Fruit fly (Drosophila melanogaster): ENCODE data around the gene CG12379.

Gene CG12379

dm6 chrX:15733995-15734394, at the start of gene CG12379, which contains the start of gene MagR:
CG12379 (minus strand) TSS chrX:15733996.
MagR (plus strand) TSS chrX:15734270.
- TF ChIP-seq CG6808 (GFP tag; optimal IDR thresholded peaks at IDR 0.05) (no peak), svp (GFP tag) (peak; percentile 84), CG4318 (GFP tag; optimal IDR thresholded peaks at IDR 0.05) (no peak), topi (GFP tag; optimal IDR thresholded peaks at IDR 0.05) (peak; percentile 63), Hr39 (GFP tag; optimal IDR thresholded peaks at IDR 0.05) (peak; percentile 66), lz (GFP tag; optimal IDR thresholded peaks at IDR 0.05) (peak; percentile 70), CG8119 (GFP tag; IDR thresholded peaks at IDR 0.05) (0 out of 3 replicates have a peak, but pooled peaks have one; percentile 12), CG6276 (GFP tag; optimal IDR thresholded peaks at IDR 0.05) (no peak), cyc (GFP tag; optimal IDR thresholded peaks at IDR 0.05) (peak; percentile 64), spab (GFP tag; optimal IDR thresholded peaks at IDR 0.05) (no peak), CG34406 (GFP tag; optimal IDR thresholded peaks at IDR 0.05) (no peak), CG31627 (GFP tag; optimal IDR thresholded peaks at IDR 0.05) (peak; percentile 69), Hr38 (GFP tag; optimal IDR thresholded peaks at IDR 0.05) (no peak), acj6 (GFP tag; optimal IDR thresholded peaks at IDR 0.05) (no peak), Smox (GFP tag; optimal IDR thresholded peaks at IDR 0.05) (peak; percentile 36), CG8632 (GFP tag; optimal IDR thresholded peaks at IDR 0.05) (no peak), dsx (GFP tag; optimal IDR thresholded peaks at IDR 0.05; ENCODE audit: poor library complexity, severe bottlenecking) (no peak), CG6792 (GFP tag; optimal IDR thresholded peaks at IDR 0.05) (no peak), achi (GFP tag; optimal IDR thresholded peaks at IDR 0.05) (peak; percentile 50), CG32006 (GFP tag; optimal IDR thresholded peaks at IDR 0.05) (peak; percentile 29), Lpt (GFP tag; optimal IDR thresholded peaks at IDR 0.05) (no peak), CG1621 (tag; optimal IDR thresholded peaks at IDR 0.05) (no peak), CG11902 (GFP tag; optimal IDR thresholded peaks at IDR 0.05) (peak; percentile 27), CG6854 (GFP tag; optimal IDR thresholded peaks at IDR 0.05) (no peak), CG7368 (GFP tag; optimal IDR thresholded peaks at IDR 0.05) (no peak), Hr4 (GFP tag; optimal IDR thresholded peaks at IDR 0.05) (peak; percentile 25), dac (GFP tag; optimal IDR thresholded peaks at IDR 0.05) (no peak), eg (GFP tag; IDR thresholded peaks at IDR 0.05) (0 out of 3 replicates have a peak, but pooled peaks have one; percentile 33), CG10631 (GFP tag; optimal IDR thresholded peaks at IDR 0.05) (peak; percentile 32), esn (GFP tag; optimal IDR thresholded peaks at IDR 0.05) (peak; percentile 66), CG8319 (GFP tag; optimal IDR thresholded peaks at IDR 0.05) (no peak), fd59A (GFP tag; optimal IDR thresholded peaks at IDR 0.05) (peak; percentile 33), Sox15 (GFP tag; optimal IDR thresholded peaks at IDR 0.05) (peak; percentile 8), CG9139 (GFP tag; optimal IDR thresholded peaks at IDR 0.05) (no peak), salr (GFP tag; optimal IDR thresholded peaks at IDR 0.05) (no peak), Sox102F (GFP tag; optimal IDR thresholded peaks at IDR 0.05) (no peak), Blimp-1 (GFP tag; optimal IDR thresholded peaks at IDR 0.05) (no peak), CG3032 (tag; optimal IDR thresholded peaks at IDR 0.05) (peak; percentile 62), CG10669 (GFP tag; optimal IDR thresholded peaks at IDR 0.05) (no peak), Eip93F (GFP tag; optimal IDR thresholded peaks at IDR 0.05) (no peak), CG15336 (GFP tag; IDR thresholded peaks at IDR 0.05) (no peak), Gug (GFP tag; IDR thresholded peaks at IDR 0.05) (peak; percentile 58), net (GFP tag; optimal IDR thresholded peaks at IDR 0.05) (no peak), Sox14 (GFP tag; optimal IDR thresholded peaks at IDR 0.05) (peak; percentile 18), Eip78C (GFP tag) (peak; percentile 77), CG11762 (GFP tag; optimal IDR thresholded peaks at IDR 0.05; ENCODE audit: insufficient read depth) (no peak), vri (GFP tag; optimal IDR thresholded peaks at IDR 0.05) (no peak), CG3919 (GFP tag; optimal IDR thresholded peaks at IDR 0.05) (no peak), fkh (GFP tag; optimal IDR thresholded peaks at IDR 0.05) (no peak), CG6163 (GFP tag; IDR thresholded peaks at IDR 0.05) (no peak), OdsH (GFP tag; optimal IDR thresholded peaks at IDR 0.05) (peak; percentile 37), Met (GFP tag; optimal IDR thresholded peaks at IDR 0.05) (peak; percentile 64), CG16779 (tag; optimal IDR thresholded peaks at IDR 0.05) (no peak)

Data from whole organism, prepupa.